Worm (Caenorhabditis elegans): Measurements from ENCODE around the gene ccdc-12.

Gene ccdc-12

ce11 chrIV:2497615-2498183 is 2.7 kb upstream of the ccdc-12 start, which contains the start of gene Y69A2AR.16 (continued):
- TF ChIP-seq ceh-32 (tag; optimal IDR thresholded peaks at IDR 0.05; ENCODE audit: poor library complexity) (no peak), aha-1 (tag) (peak; percentile 10), nhr-102 (tag; optimal IDR thresholded peaks at IDR 0.05) (peak; percentile 30), Y105C5A.15 (GFP tag; IDR thresholded peaks at IDR 0.05) (no peak), mep-1 (tag; optimal IDR thresholded peaks at IDR 0.05) (peak; percentile 32), ztf-11 (tag; optimal IDR thresholded peaks at IDR 0.05) (no peak), T26A8.4 (GFP tag; IDR thresholded peaks at IDR 0.05) (peak; percentile 30; the same call in 1 of the 2 replicates), Y75B8A.6 (GFP tag; IDR thresholded peaks at IDR 0.05) (no peak), jun-1 (tag; optimal IDR thresholded peaks at IDR 0.05) (no peak), nhr-42 (GFP tag; IDR thresholded peaks at IDR 0.05) (no peak), daf-16 (GFP tag; optimal IDR thresholded peaks at IDR 0.05) (no peak), daf-16 (tag; optimal IDR thresholded peaks at IDR 0.05) (no peak), mes-2 (tag; optimal IDR thresholded peaks at IDR 0.05; ENCODE audit: poor library complexity, severe bottlenecking) (no peak), duxl-1 (tag; optimal IDR thresholded peaks at IDR 0.05; ENCODE audit: poor library complexity) (no peak), snpc-4 (tag; optimal IDR thresholded peaks at IDR 0.05) (no peak), unc-130 (GFP tag; optimal IDR thresholded peaks at IDR 0.05) (no peak), ctbp-1 (GFP tag; IDR thresholded peaks at IDR 0.05) (0 out of 2 replicates have a peak, but pooled peaks have one; percentile 36), mxl-2 (GFP tag; conservative IDR thresholded peaks at IDR 0.05) (no peak), lsy-2 (tag; optimal IDR thresholded peaks at IDR 0.05) (peak in 1 of 2 experiments; percentile 42), fos-1 (tag; optimal IDR thresholded peaks at IDR 0.05) (no peak), nhr-11 (tag; optimal IDR thresholded peaks at IDR 0.05) (no peak)

ce11 chrIV:2496084-2496483 is 1.1 kb upstream of the ccdc-12 start:
- TF ChIP-seq T20F7.1 (GFP tag; optimal IDR thresholded peaks at IDR 0.05) (no peak), aha-1 (tag) (peak; percentile 96)

ce11 chrIV:2488520-2488919 is 6.5 kb downstream of the ccdc-12 start, which contains the start of gene Y69A2AR.19:
Y69A2AR.19 (plus strand) TSS chrIV:2488820.
- TF ChIP-seq ztf-11 (tag; optimal IDR thresholded peaks at IDR 0.05) (no peak), snpc-4 (tag; optimal IDR thresholded peaks at IDR 0.05) (no peak), php-3 (GFP tag; IDR thresholded peaks at IDR 0.05) (no peak), unc-62 (GFP tag; optimal IDR thresholded peaks at IDR 0.05 in 1 of 2) (peak in 1 of 2 experiments; percentile 14), unc-62 (tag; optimal IDR thresholded peaks at IDR 0.05) (no peak)

ce11 chrIV:2481955-2482354 is 13.0 kb downstream of the ccdc-12 start, which contains the start of gene Y69A2AL.2:
Y69A2AL.2 (plus strand) TSS chrIV:2482255.
- TF ChIP-seq nhr-48 (tag; optimal IDR thresholded peaks at IDR 0.05), result no peak
- TF ChIP-seq zip-2 (tag; optimal IDR thresholded peaks at IDR 0.05), result no peak
- no peak for TF ChIP-seq skn-1 (tag; optimal IDR thresholded peaks at IDR 0.05)
- no peak for TF ChIP-seq unc-130 (GFP tag; optimal IDR thresholded peaks at IDR 0.05)
- TF ChIP-seq mep-1 (tag; optimal IDR thresholded peaks at IDR 0.05), result no peak
- TF ChIP-seq hlh-30 (tag; optimal IDR thresholded peaks at IDR 0.05; ENCODE audit: insufficient read depth), result no peak
- TF ChIP-seq unc-62 (GFP tag; optimal IDR thresholded peaks at IDR 0.05 in 1 of 2), result no peak
- no peak for TF ChIP-seq unc-62 (tag; optimal IDR thresholded peaks at IDR 0.05)
- TF ChIP-seq zip-11 (GFP tag; IDR thresholded peaks at IDR 0.05), result no peak
- TF ChIP-seq set-16 (GFP tag; IDR thresholded peaks at IDR 0.05), result no peak

ce11 chrIV:2476386-2476785 is 18.6 kb downstream of the ccdc-12 start, which contains the start of gene grd-16:
grd-16 (plus strand) TSS chrIV:2476686.
- no peak for TF ChIP-seq dve-1 (tag; optimal IDR thresholded peaks at IDR 0.05; ENCODE audit: insufficient read depth)
- TF ChIP-seq aly-2 (tag; optimal IDR thresholded peaks at IDR 0.05), result no peak
- TF ChIP-seq aha-1 (tag), result peak; percentile 63
- TF ChIP-seq mdt-29 (GFP tag; IDR thresholded peaks at IDR 0.05), result no peak
- no peak for TF ChIP-seq spr-3 (GFP tag; optimal IDR thresholded peaks at IDR 0.05)
- TF ChIP-seq tra-1 (GFP tag; IDR thresholded peaks at IDR 0.05), result no peak
- peak in 1 of 2 experiments; percentile 13 for TF ChIP-seq unc-62 (GFP tag; optimal IDR thresholded peaks at IDR 0.05 in 1 of 2)
- no peak for TF ChIP-seq unc-62 (tag; optimal IDR thresholded peaks at IDR 0.05)
- TF ChIP-seq lin-15B (tag; optimal IDR thresholded peaks at IDR 0.05), result no peak
- no peak for TF ChIP-seq unc-39 (tag; optimal IDR thresholded peaks at IDR 0.05)
- TF ChIP-seq nhr-10 (tag; optimal IDR thresholded peaks at IDR 0.05), result no peak
- TF ChIP-seq Y105C5A.15 (GFP tag; IDR thresholded peaks at IDR 0.05), result no peak
- no peak for TF ChIP-seq ceh-82 (tag; optimal IDR thresholded peaks at IDR 0.05)
